Worm (Caenorhabditis elegans) whole organism, L4 larva: ENCODE results near the gene F28H7.2.

Experiments used
- Y48G9A.11 ChIP-seq: fragments of 200-800 bp; sonication (Bioruptor generic); IDR thresholded peaks from 2 replicates; pipeline ENCODE4 v1.3.6; 2022; ENCODE audit warnings: missing genetic modification reagents, missing genetic modification characterization, missing compliant biosample characterization
- arid-1 ChIP-seq: fragments of 200-800 bp; sonication (Bioruptor generic); conservative IDR thresholded peaks from 2 replicates; pipeline ENCODE4 v1.3.6; 2022; ENCODE audit warnings: missing genetic modification reagents, missing genetic modification characterization, missing compliant biosample characterization
- daf-12 ChIP-seq: fragments of 150-350 bp; optimal IDR thresholded peaks from 2 replicates; lab custom pipeline; 2014; ENCODE audit warnings: missing biosample characterization, missing genetic modification reagents, missing genetic modification characterization
- lin-13 ChIP-seq: fragments of 150-350 bp; optimal IDR thresholded peaks from 2 replicates; lab custom pipeline; 2014; ENCODE audit warnings: missing biosample characterization, missing genetic modification reagents, missing genetic modification characterization
- madf-5 ChIP-seq, 2 experiments: fragments of 200-800 bp; sonication (Bioruptor generic); IDR thresholded peaks; 2 replicates each; pipeline ENCODE4 v1.3.6; 2022; ENCODE audit warnings: missing compliant biosample characterization in 2 of 2, missing genetic modification characterization in 2 of 2
- nhr-11 ChIP-seq: fragments of 150-350 bp; optimal IDR thresholded peaks from 2 replicates; lab custom pipeline; 2014; ENCODE audit warnings: missing biosample characterization, missing genetic modification characterization
- nhr-41 ChIP-seq: fragments of 200-800 bp; sonication (Bioruptor generic); IDR thresholded peaks from 2 replicates; pipeline ENCODE4 v1.3.6; 2022; ENCODE audit warnings: missing genetic modification reagents, missing genetic modification characterization, missing compliant biosample characterization
- skn-1 ChIP-seq: fragments of 150-350 bp; optimal IDR thresholded peaks from 2 replicates; lab custom pipeline; 2014; ENCODE audit warnings: missing biosample characterization, missing genetic modification characterization
- unc-39 ChIP-seq: sonication (generic microtip); optimal IDR thresholded peaks from 2 replicates; lab custom pipeline; 2017; ENCODE audit warnings: missing biosample characterization, missing genetic modification characterization

F28H7.2 gene

DNA sequence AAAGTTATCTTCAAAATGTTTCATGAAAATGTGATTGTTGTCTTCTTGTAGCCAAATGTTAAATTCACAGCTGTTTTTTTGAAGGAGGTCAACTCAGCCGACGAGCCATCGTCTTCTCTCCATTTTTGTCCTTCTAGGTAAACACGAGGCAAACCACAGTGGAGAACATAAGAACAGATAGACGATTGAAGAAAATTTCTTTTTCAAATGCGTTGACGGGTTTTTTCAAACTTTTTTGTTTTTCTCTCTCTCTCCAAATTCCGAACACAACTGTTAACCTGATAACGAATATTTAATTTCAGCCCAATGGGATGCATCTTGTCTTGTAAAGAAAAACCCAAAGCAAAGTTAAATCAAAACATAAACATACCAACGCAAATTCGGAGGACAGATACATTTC, 47.8 kb downstream of the F28H7.2 start, which contains the start of gene D1054.19:
D1054.19 (plus strand) TSS at position 301 of the 400 bp plus-strand sequence.
- TF ChIP-seq nhr-11 (tag; lab: Kevin White, UChicago) (no peak), daf-12 (no peak), nhr-41 (GFP tag; lab: Robert Waterston, UW) (no peak), lin-13 (GFP tag; lab: Kevin White, UChicago) (no peak)

- no peak for TF ChIP-seq madf-5 (GFP tag; IDR thresholded peaks at IDR 0.05; lab: Robert Waterston, UW)
- TF ChIP-seq skn-1 (tag; lab: Kevin White, UChicago), result no peak
- no peak for TF ChIP-seq arid-1 (GFP tag; lab: Robert Waterston, UW)
- no peak for TF ChIP-seq unc-39 (tag; lab: Kevin White, UChicago)
- TF ChIP-seq Y48G9A.11 (GFP tag; lab: Robert Waterston, UW), result no peak
- TF ChIP-seq, all 104 proteins: peak for 0
Observed at ce11 chrV:10798090-10798489, 50.4 kb downstream of the F28H7.2 start, which contains the start of gene srh-184. Gene srh-184, minus strand, starts transcription at chrV:10798190.
